Fruit fly (Drosophila melanogaster): ENCODE results near the gene iPLA2-VIA.

iPLA2-VIA gene

DNA sequence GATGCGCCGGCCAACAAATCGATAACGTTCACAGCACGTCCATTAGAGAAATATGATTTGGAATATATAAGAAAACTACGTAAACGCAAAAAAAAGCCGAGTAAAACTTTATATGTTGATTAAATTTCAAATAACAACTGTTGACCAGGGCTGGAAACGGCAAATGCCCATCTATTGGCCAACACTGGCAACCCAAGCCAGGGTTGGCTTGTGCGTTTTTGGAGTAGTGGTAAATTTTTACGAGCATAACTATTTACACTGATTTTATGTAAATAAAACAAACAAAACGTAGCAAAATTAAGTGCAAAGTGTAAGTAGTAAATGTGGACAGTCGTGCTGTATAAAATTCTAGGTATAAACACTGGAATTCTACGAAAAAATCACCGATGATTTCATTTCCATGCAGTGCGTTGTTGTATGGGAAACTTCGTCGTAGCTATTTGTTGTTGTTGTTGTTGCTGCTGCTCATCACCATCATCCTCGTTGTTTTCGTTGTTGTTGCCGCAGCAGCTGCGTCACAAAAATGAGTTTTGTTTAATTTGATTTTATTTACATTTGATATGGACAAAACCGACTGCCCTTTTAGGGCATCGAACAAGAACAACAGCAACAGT, 35.0 kb upstream of the iPLA2-VIA start, which contains the start of gene nudE (continued):
- TF ChIP-seq CG14965 (GFP tag; optimal IDR thresholded peaks at IDR 0.05; ENCODE audit: borderline replicate concordance), result no peak
- TF ChIP-seq CoRest (tag; optimal IDR thresholded peaks at IDR 0.05), result peak; percentile 6
- peak; percentile 16 for TF ChIP-seq Dip3 (GFP tag; optimal IDR thresholded peaks at IDR 0.05)
- no peak for TF ChIP-seq CG9797 (GFP tag; optimal IDR thresholded peaks at IDR 0.05)
- TF ChIP-seq Nf-YA (GFP tag; IDR thresholded peaks at IDR 0.05), result no peak
- TF ChIP-seq org-1 (GFP tag; optimal IDR thresholded peaks at IDR 0.05), result no peak
- TF ChIP-seq D19A (tag; optimal IDR thresholded peaks at IDR 0.05), result no peak
- no peak for TF ChIP-seq ewg (GFP tag; optimal IDR thresholded peaks at IDR 0.05)
- no peak for TF ChIP-seq gsb (GFP tag; IDR thresholded peaks at IDR 0.05)
- TF ChIP-seq Nf-YC (tag; optimal IDR thresholded peaks at IDR 0.05), result no peak
- peak; percentile 84 for TF ChIP-seq MESR4 (GFP tag; optimal IDR thresholded peaks at IDR 0.05)
- TF ChIP-seq cwo (GFP tag; optimal IDR thresholded peaks at IDR 0.05), result no peak
- no peak for TF ChIP-seq Nf-YB (GFP tag; optimal IDR thresholded peaks at IDR 0.05)
- no peak for TF ChIP-seq CG1024 (GFP tag; IDR thresholded peaks at IDR 0.05)
- TF ChIP-seq dm (GFP tag; optimal IDR thresholded peaks at IDR 0.05), result peak; percentile 24
- no peak for TF ChIP-seq CG2202 (tag; optimal IDR thresholded peaks at IDR 0.05)
- TF ChIP-seq CG30020 (tag; optimal IDR thresholded peaks at IDR 0.05), result no peak
- no peak for TF ChIP-seq tll (GFP tag; optimal IDR thresholded peaks at IDR 0.05)
- no peak for TF ChIP-seq crol (GFP tag; IDR thresholded peaks at IDR 0.05)
- TF ChIP-seq E2f2 (GFP tag; IDR thresholded peaks at IDR 0.05), result peak; percentile 56
- TF ChIP-seq CrebB (tag; optimal IDR thresholded peaks at IDR 0.05), result no peak
- TF ChIP-seq CG4328 (GFP tag; optimal IDR thresholded peaks at IDR 0.05), result peak; percentile 30
- TF ChIP-seq CG17385 (GFP tag; optimal IDR thresholded peaks at IDR 0.05), result peak; percentile 22
- TF ChIP-seq ase (GFP tag; IDR thresholded peaks at IDR 0.05), result no peak
- peak; percentile 3 for TF ChIP-seq ab (GFP tag; optimal IDR thresholded peaks at IDR 0.05)
- no peak for TF ChIP-seq C15 (GFP tag; IDR thresholded peaks at IDR 0.05)
- peak; percentile 8 for TF ChIP-seq Dek (tag; optimal IDR thresholded peaks at IDR 0.05)
- TF ChIP-seq jigr1 (GFP tag; IDR thresholded peaks at IDR 0.05), result no peak
- TF ChIP-seq Hey (tag; optimal IDR thresholded peaks at IDR 0.05), result no peak
- TF ChIP-seq Gug (GFP tag; IDR thresholded peaks at IDR 0.05), result no peak
- TF ChIP-seq CG16863 (GFP tag; optimal IDR thresholded peaks at IDR 0.05), result no peak
- peak; percentile 77 for TF ChIP-seq YL-1 (GFP tag; optimal IDR thresholded peaks at IDR 0.05)
- TF ChIP-seq da (GFP tag; optimal IDR thresholded peaks at IDR 0.05), result peak; percentile 2
- TF ChIP-seq slp2 (GFP tag; optimal IDR thresholded peaks at IDR 0.05), result no peak
- TF ChIP-seq CG7745 (tag; optimal IDR thresholded peaks at IDR 0.05), result no peak
- no peak for TF ChIP-seq fru (optimal IDR thresholded peaks at IDR 0.05)
- TF ChIP-seq CG10321 (GFP tag; IDR thresholded peaks at IDR 0.05), result no peak
- peak; percentile 49 for TF ChIP-seq CTCF (GFP tag; optimal IDR thresholded peaks at IDR 0.05)
- TF ChIP-seq mirr (GFP tag; optimal IDR thresholded peaks at IDR 0.05), result no peak
- TF ChIP-seq CG34224 (GFP tag; IDR thresholded peaks at IDR 0.05; ENCODE audit: partially characterized antibody), result no peak
- no peak for TF ChIP-seq Mrtf (GFP tag; IDR thresholded peaks at IDR 0.05)
- TF ChIP-seq Bteb2 (GFP tag; optimal IDR thresholded peaks at IDR 0.05), result peak; percentile 28
- TF ChIP-seq HHEX (GFP tag; optimal IDR thresholded peaks at IDR 0.05), result peak; percentile 38
- TF ChIP-seq pfk (GFP tag; optimal IDR thresholded peaks at IDR 0.05), result no peak
- TF ChIP-seq Elba2 (GFP tag; optimal IDR thresholded peaks at IDR 0.05), result no peak
- no peak for TF ChIP-seq seq (GFP tag; IDR thresholded peaks at IDR 0.05)
- peak; percentile 52 for TF ChIP-seq CG33213 (GFP tag; optimal IDR thresholded peaks at IDR 0.05)
- TF ChIP-seq otp (GFP tag; IDR thresholded peaks at IDR 0.05), result no peak
- no peak for TF ChIP-seq lov (optimal IDR thresholded peaks at IDR 0.05)
- TF ChIP-seq lov (GFP tag; IDR thresholded peaks at IDR 0.05), result no peak
- TF ChIP-seq scrt (GFP tag; optimal IDR thresholded peaks at IDR 0.05), result no peak
- TF ChIP-seq CG10431 (GFP tag; optimal IDR thresholded peaks at IDR 0.05), result no peak

All from whole organism, embryonic.